Worm (Caenorhabditis elegans): ENCODE measurements around the gene B0294.1.

B0294.1 gene

ce11 chrX:1922294-1922693 is 25.2 kb upstream of the B0294.1 start, which contains the start of gene ZC53.22:
TSS of gene ZC53.22 (minus strand) at chrX:1922394.
- TF ChIP-seq jun-1 (tag; optimal IDR thresholded peaks at IDR 0.05) (no peak), nhr-28 (tag; optimal IDR thresholded peaks at IDR 0.05) (no peak), unc-30 (tag; optimal IDR thresholded peaks at IDR 0.05) (no peak), mab-9 (GFP tag; IDR thresholded peaks at IDR 0.05) (no peak), aly-2 (tag; optimal IDR thresholded peaks at IDR 0.05) (no peak), ceh-63 (GFP tag; optimal IDR thresholded peaks at IDR 0.05) (no peak), isw-1 (GFP tag; IDR thresholded peaks at IDR 0.05) (no peak), lin-35 (GFP tag; optimal IDR thresholded peaks at IDR 0.05) (no peak), nhr-47 (tag; optimal IDR thresholded peaks at IDR 0.05) (no peak), snpc-4 (tag; optimal IDR thresholded peaks at IDR 0.05) (no peak), swsn-7 (tag; optimal IDR thresholded peaks at IDR 0.05) (no peak), C34B4.2 (tag; optimal IDR thresholded peaks at IDR 0.05) (no peak), nhr-11 (tag; optimal IDR thresholded peaks at IDR 0.05) (no peak), nhr-12 (tag; optimal IDR thresholded peaks at IDR 0.05) (no peak), nhr-76 (tag; optimal IDR thresholded peaks at IDR 0.05) (no peak), xbp-1 (tag; optimal IDR thresholded peaks at IDR 0.05) (no peak), nhr-71 (tag; optimal IDR thresholded peaks at IDR 0.05) (no peak), snu-23 (GFP tag; optimal IDR thresholded peaks at IDR 0.05) (no peak), lin-39 (tag; optimal IDR thresholded peaks at IDR 0.05) (no peak)

- TF ChIP-seq ama-1 (optimal IDR thresholded peaks at IDR 0.05) (no peak), unc-62 (GFP tag; optimal IDR thresholded peaks at IDR 0.05) (no peak), hlh-17 (GFP tag; optimal IDR thresholded peaks at IDR 0.05; ENCODE audit: borderline replicate concordance) (no peak), nhr-84 (tag; optimal IDR thresholded peaks at IDR 0.05) (no peak), ets-5 (GFP tag; IDR thresholded peaks at IDR 0.05) (no peak), irx-1 (tag; optimal IDR thresholded peaks at IDR 0.05) (no peak), tbx-2 (tag; optimal IDR thresholded peaks at IDR 0.05) (no peak), blmp-1 (tag; optimal IDR thresholded peaks at IDR 0.05) (no peak), mdl-1 (tag; optimal IDR thresholded peaks at IDR 0.05) (no peak), nhr-47 (tag; optimal IDR thresholded peaks at IDR 0.05) (no peak), nhr-11 (tag; optimal IDR thresholded peaks at IDR 0.05) (no peak), swsn-7 (tag; optimal IDR thresholded peaks at IDR 0.05) (no peak), nhr-237 (tag; optimal IDR thresholded peaks at IDR 0.05) (no peak), xbp-1 (tag; optimal IDR thresholded peaks at IDR 0.05) (no peak), nhr-90 (tag; optimal IDR thresholded peaks at IDR 0.05; ENCODE audit: poor library complexity) (no peak)
Observed at ce11 chrX:1917169-1917568, 20.0 kb upstream of the B0294.1 start, which contains the start of gene dot-1.5. TSS of gene dot-1.5 (plus strand) at chrX:1917469.

- TF ChIP-seq hpl-2 (GFP tag; optimal IDR thresholded peaks at IDR 0.05), result no peak
- TF ChIP-seq efl-1 (optimal IDR thresholded peaks at IDR 0.05), result no peak
- no peak for TF ChIP-seq efl-1 (GFP tag; optimal IDR thresholded peaks at IDR 0.05 in 1 of 2)
- TF ChIP-seq zip-4 (GFP tag; optimal IDR thresholded peaks at IDR 0.05), result no peak
- TF ChIP-seq xbp-1 (tag; optimal IDR thresholded peaks at IDR 0.05), result no peak
- no peak for TF ChIP-seq C16A3.4 (tag; optimal IDR thresholded peaks at IDR 0.05)
- TF ChIP-seq ceh-90 (tag; optimal IDR thresholded peaks at IDR 0.05), result no peak
Observed at ce11 chrX:1915022-1915421, 17.9 kb upstream of the B0294.1 start, which contains the start of gene rgs-9. TSS of gene rgs-9 (plus strand) at chrX:1915258.

ce11 chrX:1913257-1913656 is 16.1 kb upstream of the B0294.1 start, which contains the start of gene ZC53.1:
TSS of gene ZC53.1 (minus strand) at chrX:1913357.
- TF ChIP-seq unc-30 (tag; optimal IDR thresholded peaks at IDR 0.05) (no peak), unc-130 (tag; optimal IDR thresholded peaks at IDR 0.05) (no peak), dsc-1 (tag; optimal IDR thresholded peaks at IDR 0.05) (no peak), rnt-1 (tag; optimal IDR thresholded peaks at IDR 0.05) (no peak), nhr-28 (tag; optimal IDR thresholded peaks at IDR 0.05) (no peak), unc-86 (tag; optimal IDR thresholded peaks at IDR 0.05) (no peak), egl-13 (tag; optimal IDR thresholded peaks at IDR 0.05) (no peak), jun-1 (tag; optimal IDR thresholded peaks at IDR 0.05) (no peak), pqm-1 (tag; optimal IDR thresholded peaks at IDR 0.05) (no peak), C16A3.4 (tag; optimal IDR thresholded peaks at IDR 0.05) (no peak), zip-4 (GFP tag; optimal IDR thresholded peaks at IDR 0.05) (no peak), fkh-8 (tag; optimal IDR thresholded peaks at IDR 0.05) (no peak), sptf-1 (tag; optimal IDR thresholded peaks at IDR 0.05) (no peak), snu-23 (GFP tag; optimal IDR thresholded peaks at IDR 0.05) (no peak), hlh-4 (tag; optimal IDR thresholded peaks at IDR 0.05) (no peak)

Data from whole organism, L1 larva.